Fruit fly (Drosophila melanogaster) whole organism, wandering third instar larva: ENCODE results near the gene CG10638.
A peak's percentile ranks its signal among the peaks of the same experiment; 100 is the strongest.

Experiments used
- Abd-B ChIP-seq: fragments of >200 bp; optimal IDR thresholded peaks from 2 replicates; lab custom pipeline; 2017; ENCODE audit warnings: missing biosample characterization, missing genetic modification characterization
- CG32264 ChIP-seq: fragments of 200-800 bp; sonication (Bioruptor generic); optimal IDR thresholded peaks from 2 replicates; lab custom pipeline; 2016; ENCODE audit warnings: missing biosample characterization, missing genetic modification characterization
- CG9705 ChIP-seq: fragments of 200-800 bp; sonication (Bioruptor generic); optimal IDR thresholded peaks from 2 replicates; lab custom pipeline; 2018; ENCODE audit warnings: missing biosample characterization, mild to moderate bottlenecking, missing genetic modification characterization
- CrebA ChIP-seq: fragments of 200-800 bp; sonication (Bioruptor generic); optimal IDR thresholded peaks from 2 replicates; lab custom pipeline; 2016; ENCODE audit warnings: missing biosample characterization, mild to moderate bottlenecking, missing genetic modification characterization, borderline replicate concordance
- Dfd ChIP-seq: fragments of >200 bp; optimal IDR thresholded peaks from 2 replicates; lab custom pipeline; 2017; ENCODE audit warnings: missing biosample characterization, missing genetic modification characterization
- Dif ChIP-seq: fragments of 200-275, 200-300 bp; sonication (Bioruptor generic); optimal IDR thresholded peaks from 2 replicates; lab custom pipeline; 2018; ENCODE audit warnings: missing biosample characterization, missing genetic modification characterization; ENCODE audit not compliant: partially characterized antibody
- GATAd ChIP-seq: sonication (Bioruptor generic); optimal IDR thresholded peaks from 2 replicates; lab custom pipeline; 2016; ENCODE audit warnings: missing biosample characterization, missing genetic modification characterization
- HLH106 ChIP-seq: fragments of 200-800 bp; optimal IDR thresholded peaks from 3 replicates; lab custom pipeline; 2019; ENCODE audit warnings: missing biosample characterization, mild to moderate bottlenecking, missing genetic modification characterization, moderate library complexity
- Hnf4 ChIP-seq: fragments of 200-800 bp; sonication (Bioruptor generic); optimal IDR thresholded peaks from 2 replicates; lab custom pipeline; 2016; ENCODE audit warnings: missing biosample characterization, mild to moderate bottlenecking, missing genetic modification characterization
- Hr78 ChIP-seq: fragments of >200 bp; optimal IDR thresholded peaks from 2 replicates; lab custom pipeline; 2017; ENCODE audit warnings: missing biosample characterization, missing genetic modification characterization
- Hr83 ChIP-seq: fragments of 200-300 bp; sonication (Bioruptor generic); optimal IDR thresholded peaks from 2 replicates; lab custom pipeline; 2016; ENCODE audit warnings: missing biosample characterization, mild to moderate bottlenecking, missing genetic modification characterization, moderate library complexity; ENCODE audit not compliant: poor library complexity, severe bottlenecking
- Jra ChIP-seq: sonication (Bioruptor generic); optimal IDR thresholded peaks from 2 replicates; lab custom pipeline; 2016; ENCODE audit warnings: missing biosample characterization, missing genetic modification characterization
- Mio ChIP-seq: sonication (Bioruptor generic); optimal IDR thresholded peaks from 2 replicates; lab custom pipeline; 2016; ENCODE audit warnings: missing biosample characterization, missing genetic modification characterization
- Myc ChIP-seq: fragments of >200 bp; optimal IDR thresholded peaks from 2 replicates; lab custom pipeline; 2017
- N ChIP-seq: fragments of >200 bp; optimal IDR thresholded peaks from 2 replicates; lab custom pipeline; 2018; ENCODE audit warnings: missing biosample characterization, missing external identifiers, missing genetic modification characterization
- OdsH ChIP-seq: fragments of 200-800 bp; sonication (Bioruptor generic); optimal IDR thresholded peaks from 2 replicates; lab custom pipeline; 2016; ENCODE audit warnings: missing biosample characterization, mild to moderate bottlenecking, missing genetic modification characterization
- Rel ChIP-seq, 2 experiments: fragments of 200-800 bp; sonication (Bioruptor generic) in 1 of 2; optimal IDR thresholded peaks; 2 replicates in 1 of 2; 3 replicates in 1 of 2; lab custom pipeline; 2016 to 2019; ENCODE audit warnings: mild to moderate bottlenecking in 2 of 2, missing biosample characterization in 2 of 2, missing genetic modification characterization in 2 of 2, moderate library complexity in 1 of 2
- Sp1 ChIP-seq: fragments of 200-800 bp; sonication (Bioruptor generic); optimal IDR thresholded peaks from 3 replicates; lab custom pipeline; 2019; ENCODE audit warnings: missing biosample characterization, mild to moderate bottlenecking, missing genetic modification characterization, moderate library complexity
- Vsx2 ChIP-seq: fragments of 200-300, 225-300 bp; sonication (Bioruptor generic); optimal IDR thresholded peaks from 2 replicates; lab custom pipeline; 2018; ENCODE audit warnings: missing biosample characterization, missing genetic modification characterization; ENCODE audit not compliant: partially characterized antibody
- br ChIP-seq: fragments of 200-800 bp; sonication (Bioruptor generic); optimal IDR thresholded peaks from 2 replicates; lab custom pipeline; 2016; ENCODE audit warnings: missing biosample characterization, missing genetic modification characterization
- brk ChIP-seq: fragments of 200-800 bp; sonication (Bioruptor generic); optimal IDR thresholded peaks from 2 replicates; lab custom pipeline; 2016; ENCODE audit warnings: missing biosample characterization, mild to moderate bottlenecking, missing genetic modification characterization
- dl ChIP-seq, 2 experiments: fragments of 175-275, 200-275 bp in 1 of 2; fragments of 200-275 bp in 1 of 2; sonication (Bioruptor generic); optimal IDR thresholded peaks; lab custom pipeline; 2018; ENCODE audit warnings: mild to moderate bottlenecking in 2 of 2, missing biosample characterization in 2 of 2, missing genetic modification characterization in 2 of 2, moderate library complexity in 2 of 2; ENCODE audit not compliant: partially characterized antibody in 2 of 2, insufficient read depth in 1 of 2
- dmrt93B ChIP-seq: fragments of 200-800 bp; sonication (Bioruptor generic); optimal IDR thresholded peaks from 2 replicates; lab custom pipeline; 2018; ENCODE audit warnings: missing biosample characterization, mild to moderate bottlenecking, missing genetic modification characterization
- dsf ChIP-seq: sonication (Bioruptor generic); optimal IDR thresholded peaks from 2 replicates; lab custom pipeline; 2016; ENCODE audit warnings: missing biosample characterization, missing genetic modification characterization, borderline replicate concordance
- ey ChIP-seq: fragments of 200-800 bp; sonication (Bioruptor generic); optimal IDR thresholded peaks from 2 replicates; lab custom pipeline; 2016; ENCODE audit warnings: missing biosample characterization, missing genetic modification characterization
- foxo ChIP-seq, 2 experiments: fragments of 200-800 bp; sonication (Bioruptor generic); optimal IDR thresholded peaks; 2 replicates in 1 of 2; 3 replicates in 1 of 2; lab custom pipeline; 2016 to 2017; ENCODE audit warnings: missing biosample characterization in 2 of 2, missing genetic modification characterization in 2 of 2
- fru ChIP-seq: fragments of 200-800 bp; sonication (Bioruptor generic); optimal IDR thresholded peaks from 3 replicates; lab custom pipeline; 2016; ENCODE audit warnings: missing biosample characterization, mild to moderate bottlenecking, missing genetic modification characterization
- h ChIP-seq: fragments of 200-800 bp; sonication (Bioruptor generic); optimal IDR thresholded peaks from 3 replicates; lab custom pipeline; 2016; ENCODE audit warnings: missing biosample characterization, mild to moderate bottlenecking, missing genetic modification characterization
- jim ChIP-seq: fragments of 175-275, 200-325 bp; sonication (Bioruptor generic); optimal IDR thresholded peaks from 2 replicates; lab custom pipeline; 2016; ENCODE audit warnings: missing biosample characterization, mild to moderate bottlenecking, missing genetic modification characterization
- lola ChIP-seq: fragments of >200 bp; optimal IDR thresholded peaks from 2 replicates; lab custom pipeline; 2017; ENCODE audit warnings: missing biosample characterization, missing genetic modification characterization
- pan ChIP-seq: fragments of >200 bp; optimal IDR thresholded peaks from 2 replicates; lab custom pipeline; 2017
- psq ChIP-seq: fragments of 200-800 bp; sonication (Bioruptor generic); optimal IDR thresholded peaks from 3 replicates; lab custom pipeline; 2017; ENCODE audit warnings: missing biosample characterization, mild to moderate bottlenecking, missing genetic modification characterization, moderate library complexity
- rgr ChIP-seq: fragments of 200-800 bp; sonication (Bioruptor generic); optimal IDR thresholded peaks from 3 replicates; lab custom pipeline; 2016; ENCODE audit warnings: missing biosample characterization, mild to moderate bottlenecking, missing genetic modification characterization
- sage ChIP-seq: fragments of 200-800 bp; sonication (Bioruptor generic); optimal IDR thresholded peaks from 2 replicates; lab custom pipeline; 2016; ENCODE audit warnings: missing biosample characterization, mild to moderate bottlenecking, missing genetic modification characterization
- sv ChIP-seq: fragments of 200-800 bp; sonication (Bioruptor generic); optimal IDR thresholded peaks from 3 replicates; lab custom pipeline; 2016; ENCODE audit warnings: missing biosample characterization, missing genetic modification characterization
- tai ChIP-seq: sonication (Bioruptor generic); optimal IDR thresholded peaks from 2 replicates; lab custom pipeline; 2016; ENCODE audit warnings: missing biosample characterization, missing genetic modification characterization
- usp ChIP-seq: fragments of >200 bp; optimal IDR thresholded peaks from 2 replicates; lab custom pipeline; 2017; ENCODE audit warnings: missing biosample characterization, missing genetic modification characterization
- woc ChIP-seq: sonication (Bioruptor generic); optimal IDR thresholded peaks from 2 replicates; lab custom pipeline; 2016; ENCODE audit warnings: missing biosample characterization, mild to moderate bottlenecking, missing genetic modification characterization

The CG10638 gene

dm6 chr3L:12501249-12501648 is at the start of gene CG10638, which contains the start of gene CG10681:
TSS of gene CG10638 (minus strand) at chr3L:12501311.
TSS of gene CG10681 (plus strand) at chr3L:12501513.
- TF ChIP-seq fru (GFP tag; lab: Kevin White, UChicago) (peak; percentile 59), CrebA (no peak), brk (no peak), psq (GFP tag; lab: Kevin White, UChicago) (peak; percentile 6), N (no peak), h (GFP tag; lab: Kevin White, UChicago) (peak; percentile 73), Hr78 (GFP tag; lab: Kevin White, UChicago) (no peak), Dif (GFP tag; lab: Kevin White, UChicago) (no peak), Abd-B (GFP tag; lab: Kevin White, UChicago) (no peak), Rel (GFP tag; optimal IDR thresholded peaks at IDR 0.05; lab: Kevin White, UChicago) (no peak), Rel (tag; optimal IDR thresholded peaks at IDR 0.05; lab: Kevin White, UChicago) (peak; percentile 55), Hr83 (peak; percentile 8), OdsH (GFP tag; lab: Kevin White, UChicago) (peak; percentile 40), CG9705 (GFP tag; lab: Kevin White, UChicago) (no peak), usp (no peak), sv (GFP tag; lab: Kevin White, UChicago) (peak; percentile 58), sage (GFP tag; lab: Kevin White, UChicago) (peak; percentile 83), dsf (GFP tag; lab: Kevin White, UChicago) (peak; percentile 61), Vsx2 (GFP tag; lab: Kevin White, UChicago) (no peak), GATAd (GFP tag; lab: Kevin White, UChicago) (no peak), HLH106 (tag; lab: Kevin White, UChicago) (peak; percentile 47), Mio (GFP tag; lab: Kevin White, UChicago) (no peak), dl (GFP tag; optimal IDR thresholded peaks at IDR 0.05; lab: Kevin White, UChicago; ENCODE audit: insufficient read depth in 1 of 2, partially characterized antibody in 2 of 2) (no peak), br (GFP tag; lab: Kevin White, UChicago) (peak; percentile 44), rgr (GFP tag; lab: Kevin White, UChicago) (peak; percentile 65), woc (GFP tag; lab: Kevin White, UChicago) (peak; percentile 31), dmrt93B (no peak), foxo (GFP tag; optimal IDR thresholded peaks at IDR 0.05; lab: Kevin White, UChicago) (peak in 1 of 2 experiments; percentile 68), Sp1 (peak; percentile 45), tai (GFP tag; lab: Kevin White, UChicago) (no peak), ey (peak; percentile 40), Myc (lab: Kevin White, UChicago) (peak; percentile 1), jim (GFP tag; lab: Kevin White, UChicago) (no peak), Hnf4 (GFP tag; lab: Kevin White, UChicago) (peak; percentile 79), CG32264 (GFP tag; lab: Kevin White, UChicago) (peak; percentile 41), lola (GFP tag; lab: Kevin White, UChicago) (no peak), Jra (GFP tag; lab: Kevin White, UChicago) (peak; percentile 77), pan (lab: Kevin White, UChicago) (no peak), Dfd (GFP tag; lab: Kevin White, UChicago) (no peak)

DNA sequence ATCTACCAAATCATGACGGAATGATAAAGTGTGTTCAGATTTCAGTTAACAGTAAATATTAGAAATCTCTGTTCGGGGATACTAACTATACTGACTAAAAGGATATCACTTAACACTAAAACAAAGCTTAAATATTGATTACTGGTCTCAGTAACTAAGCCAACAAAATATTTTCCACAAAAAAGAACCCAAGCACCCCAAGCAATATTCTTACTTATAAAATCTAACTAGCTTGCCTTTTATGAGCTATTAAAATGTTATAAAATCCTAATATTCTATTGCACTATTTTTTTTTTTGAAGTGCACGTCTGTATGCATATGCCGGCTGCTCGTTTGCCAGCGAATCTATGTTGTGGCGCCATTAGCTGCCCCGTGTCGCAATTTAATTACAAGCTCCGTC is 48.4 kb upstream of the CG10638 start:
- TF ChIP-seq dsf (GFP tag; lab: Kevin White, UChicago) (no peak), h (GFP tag; lab: Kevin White, UChicago) (no peak)

DNA sequence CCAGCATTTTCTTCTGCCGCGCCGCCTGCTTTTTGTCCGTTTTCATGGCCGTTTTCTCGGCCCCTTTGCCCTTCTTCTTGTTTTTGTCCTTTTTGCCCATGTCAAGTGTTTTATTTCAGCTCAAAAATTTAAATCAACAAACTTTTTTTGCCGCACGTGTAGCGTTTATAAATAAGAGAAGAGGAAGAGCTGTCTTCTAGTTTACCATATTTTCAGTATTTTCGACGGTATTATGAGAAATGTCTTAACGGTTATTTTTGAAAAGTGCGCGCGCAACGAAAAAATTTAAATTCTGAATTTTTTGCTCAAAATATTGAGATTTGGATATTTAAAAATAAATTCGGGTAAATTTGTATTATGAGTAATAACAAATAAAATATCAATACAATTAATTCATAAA is 36.0 kb upstream of the CG10638 start, which contains the start of gene CG4069:
Gene CG4069 (minus strand): TSS at position 193 of the 400 bp plus-strand sequence.
- TF ChIP-seq ey (no peak), N (no peak), dmrt93B (no peak), CG32264 (GFP tag; lab: Kevin White, UChicago) (no peak), Hr78 (GFP tag; lab: Kevin White, UChicago) (no peak), Sp1 (no peak), Myc (lab: Kevin White, UChicago) (peak; percentile 31)
